Fruit fly (Drosophila melanogaster) S2 (cell line): Measurements from ENCODE around the gene Rab6.
A peak's percentile ranks its signal among the peaks of the same experiment; 100 is the strongest.

Experiments
- CG8478 ChIP-seq: fragments of >200 bp; optimal IDR thresholded peaks from 2 replicates; lab custom pipeline; 2018
- CTCF ChIP-seq, 2 experiments: fragments of >200 bp; optimal IDR thresholded peaks; 2 replicates each; lab custom pipeline; 2018

DNA sequence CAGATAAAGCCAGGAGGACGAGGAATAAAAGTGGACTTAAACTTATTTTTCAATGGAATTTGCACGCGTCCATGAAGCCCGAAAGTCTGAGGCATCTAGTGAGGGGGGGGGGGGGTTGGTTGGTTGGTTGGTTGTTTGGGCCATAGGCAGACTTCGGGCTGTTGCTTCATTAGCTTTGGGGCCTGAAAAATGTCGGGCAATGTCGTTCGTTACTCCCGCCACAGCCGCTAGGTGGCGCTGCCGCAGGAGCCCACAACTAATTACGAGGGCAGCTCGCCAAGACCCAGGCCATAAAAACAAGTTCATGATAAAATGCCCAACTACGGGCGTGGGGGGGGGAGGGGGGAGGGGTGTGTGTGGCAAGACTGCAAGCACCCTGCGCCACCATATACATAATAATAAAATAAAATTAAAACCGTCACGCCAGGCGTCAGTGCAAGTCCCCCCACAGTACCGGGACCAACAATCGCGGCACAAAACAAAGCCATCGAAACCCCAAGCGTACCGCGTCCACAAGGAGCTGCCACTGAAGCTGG is 30.7 kb downstream of the Rab6 start:
- TF ChIP-seq CG8478 (lab: Kevin White, UChicago) (no peak), CTCF (optimal IDR thresholded peaks at IDR 0.05; lab: Kevin White, UChicago) (peak; percentile 73 to 77)
